Fruit fly (Drosophila melanogaster) whole organism, embryonic: ENCODE results near the gene Nup160.

Experiments
- Ada2b ChIP-seq: fragments of 200-800 bp; sonication (Bioruptor generic); IDR thresholded peaks from 2 replicates; pipeline ENCODE4 v1.3.6; 2022; ENCODE audit warnings: missing biosample characterization, missing genetic modification characterization
- CG10147 ChIP-seq: fragments of 200-800 bp; sonication (Bioruptor generic); optimal IDR thresholded peaks from 2 replicates; lab custom pipeline; 2019; ENCODE audit warnings: missing biosample characterization, mild to moderate bottlenecking, missing genetic modification characterization, moderate library complexity
- CG10209 ChIP-seq: fragments of 200-800 bp; sonication (Bioruptor generic); optimal IDR thresholded peaks from 3 replicates; lab custom pipeline; 2017; ENCODE audit warnings: missing biosample characterization, mild to moderate bottlenecking, missing genetic modification characterization, missing genetic modification reagents
- CG1024 ChIP-seq: fragments of 200-800 bp; sonication (Bioruptor generic); IDR thresholded peaks from 2 replicates; pipeline ENCODE4 v1.3.6; 2022; ENCODE audit warnings: missing biosample characterization, missing genetic modification characterization
- CG10543 ChIP-seq: fragments of 200-800 bp; sonication (Bioruptor generic); optimal IDR thresholded peaks from 3 replicates; lab custom pipeline; 2017; ENCODE audit warnings: missing biosample characterization, mild to moderate bottlenecking, missing genetic modification characterization, moderate library complexity
- CG10565 ChIP-seq: fragments of 200-800 bp; sonication (Bioruptor generic); optimal IDR thresholded peaks from 3 replicates; lab custom pipeline; 2016; ENCODE audit warnings: missing biosample characterization, mild to moderate bottlenecking, missing genetic modification characterization
- CG11398 ChIP-seq: fragments of 200-800 bp; sonication (Bioruptor generic); optimal IDR thresholded peaks from 2 replicates; lab custom pipeline; 2016; ENCODE audit warnings: missing biosample characterization, missing genetic modification characterization
- CG14860 ChIP-seq: fragments of 200-800 bp; sonication (Bioruptor generic); IDR thresholded peaks from 3 replicates; pipeline ENCODE4 v1.3.6; 2022; ENCODE audit warnings: missing biosample characterization, missing genetic modification characterization; ENCODE audit not compliant: partially characterized antibody
- CG1647 ChIP-seq: fragments of 200-800 bp; sonication (Bioruptor generic); optimal IDR thresholded peaks from 3 replicates; lab custom pipeline; 2016; ENCODE audit warnings: missing biosample characterization, missing genetic modification characterization
- CG17385 ChIP-seq: fragments of 200-800 bp; sonication (Bioruptor generic); optimal IDR thresholded peaks from 3 replicates; lab custom pipeline; 2018; ENCODE audit warnings: missing biosample characterization, mild to moderate bottlenecking, missing genetic modification characterization
- CG2116 ChIP-seq: fragments of 200-800 bp; sonication (Bioruptor generic); optimal IDR thresholded peaks from 3 replicates; lab custom pipeline; 2018; ENCODE audit warnings: missing biosample characterization, mild to moderate bottlenecking, missing genetic modification characterization
- CG34422 ChIP-seq: fragments of 200-800 bp; sonication (Bioruptor generic); IDR thresholded peaks from 3 replicates; pipeline ENCODE4 v1.3.6; 2022; ENCODE audit warnings: missing biosample characterization, missing genetic modification characterization
- CG7928 ChIP-seq: fragments of 200-800 bp; sonication (Bioruptor generic); optimal IDR thresholded peaks from 2 replicates; lab custom pipeline; 2017; ENCODE audit warnings: missing biosample characterization, mild to moderate bottlenecking, missing genetic modification characterization
- CG8290 ChIP-seq, 3 experiments: fragments of 200-800 bp; sonication (Bioruptor generic); optimal IDR thresholded peaks; 2 replicates each; lab custom pipeline; 2016 to 2019; ENCODE audit warnings: missing biosample characterization in 3 of 3, missing genetic modification characterization in 3 of 3, mild to moderate bottlenecking in 2 of 3, moderate library complexity in 1 of 3
- CG9876 ChIP-seq: fragments of 200-800 bp; sonication (Bioruptor generic); optimal IDR thresholded peaks from 2 replicates; lab custom pipeline; 2016; ENCODE audit warnings: missing biosample characterization, missing genetic modification characterization
- CG9932 ChIP-seq: fragments of 200-800 bp; sonication (Bioruptor generic); IDR thresholded peaks from 2 replicates; pipeline ENCODE4 v1.3.6; 2022; ENCODE audit warnings: missing biosample characterization, missing genetic modification characterization
- Dref ChIP-seq: fragments of 200-800 bp; sonication (Bioruptor generic); IDR thresholded peaks from 2 replicates; pipeline ENCODE4 v1.3.6; 2022; ENCODE audit warnings: missing biosample characterization, missing genetic modification characterization
- HLH4C ChIP-seq: fragments of 200-800 bp; sonication (Bioruptor generic); IDR thresholded peaks from 3 replicates; pipeline ENCODE4 v1.3.6; 2022; ENCODE audit warnings: missing biosample characterization, missing genetic modification characterization; ENCODE audit not compliant: partially characterized antibody
- Hr78 ChIP-seq, 2 experiments: fragments of 200-800 bp in 1 of 2; fragments of >200 bp in 1 of 2; sonication (Bioruptor generic) in 1 of 2; optimal IDR thresholded peaks; 2 replicates each; lab custom pipeline; 2017 to 2019; ENCODE audit warnings: missing biosample characterization in 2 of 2, missing genetic modification characterization in 2 of 2, mild to moderate bottlenecking in 1 of 2, moderate library complexity in 1 of 2
- Max ChIP-seq: fragments of 200-800 bp; sonication (Bioruptor generic); optimal IDR thresholded peaks from 2 replicates; lab custom pipeline; 2016; ENCODE audit warnings: missing biosample characterization, mild to moderate bottlenecking, missing genetic modification characterization
- Med ChIP-seq: fragments of 200-800 bp; sonication (Bioruptor generic); peaks from one replicate; lab custom pipeline; 2016; ENCODE audit warnings: missing biosample characterization, missing genetic modification characterization, mild to moderate bottlenecking, inconsistent platforms, moderate library complexity
- Opbp ChIP-seq: fragments of 200-800 bp; sonication (Bioruptor generic); IDR thresholded peaks from 3 replicates; pipeline ENCODE4 v1.3.6; 2022; ENCODE audit warnings: missing biosample characterization, missing genetic modification characterization; ENCODE audit not compliant: partially characterized antibody
- Six4 ChIP-seq: fragments of 200-800 bp; sonication (Bioruptor generic); optimal IDR thresholded peaks from 2 replicates; lab custom pipeline; 2016; ENCODE audit warnings: missing biosample characterization, missing genetic modification characterization
- amos ChIP-seq: fragments of 200-800 bp; sonication (Bioruptor generic); IDR thresholded peaks from 2 replicates; pipeline ENCODE4 v1.3.6; 2022; ENCODE audit warnings: missing biosample characterization, missing genetic modification characterization; ENCODE audit not compliant: partially characterized antibody
- ash1 ChIP-seq: fragments of 200-800 bp; sonication (Bioruptor generic); optimal IDR thresholded peaks from 2 replicates; lab custom pipeline; 2018; ENCODE audit warnings: missing biosample characterization, mild to moderate bottlenecking, missing genetic modification characterization
- cg ChIP-seq: fragments of 200-800 bp; sonication (Bioruptor generic); optimal IDR thresholded peaks from 3 replicates; lab custom pipeline; 2019; ENCODE audit warnings: missing biosample characterization, mild to moderate bottlenecking, missing genetic modification characterization, moderate library complexity
- crol ChIP-seq: fragments of 200-800 bp; sonication (Bioruptor generic); IDR thresholded peaks from 2 replicates; pipeline ENCODE4 v1.3.6; 2022; ENCODE audit warnings: missing biosample characterization, missing genetic modification characterization
- ewg ChIP-seq: fragments of 200-800 bp; sonication (Bioruptor generic); optimal IDR thresholded peaks from 3 replicates; lab custom pipeline; 2017; ENCODE audit warnings: mild to moderate bottlenecking, missing biosample characterization, missing genetic modification reagents, missing genetic modification characterization
- hb ChIP-seq: fragments of 200-800 bp; sonication (Bioruptor generic); IDR thresholded peaks from 3 replicates; pipeline ENCODE4 v1.3.6; 2022; ENCODE audit warnings: missing biosample characterization, missing genetic modification characterization; ENCODE audit not compliant: partially characterized antibody
- kah ChIP-seq: fragments of 200-800 bp; sonication (Bioruptor generic); optimal IDR thresholded peaks from 2 replicates; lab custom pipeline; 2018; ENCODE audit warnings: missing biosample characterization, mild to moderate bottlenecking, missing genetic modification characterization
- knrl ChIP-seq: fragments of 200-800 bp; sonication (Bioruptor generic); IDR thresholded peaks from 3 replicates; pipeline ENCODE4 v1.3.6; 2022; ENCODE audit warnings: missing biosample characterization, missing genetic modification characterization; ENCODE audit not compliant: partially characterized antibody
- nerfin-1 ChIP-seq: fragments of 200-800 bp; sonication (Bioruptor generic); optimal IDR thresholded peaks from 3 replicates; lab custom pipeline; 2019; ENCODE audit warnings: missing biosample characterization, mild to moderate bottlenecking, missing genetic modification characterization, moderate library complexity
- nerfin-2 ChIP-seq: fragments of 200-800 bp; sonication (Bioruptor generic); IDR thresholded peaks from 2 replicates; pipeline ENCODE4 v1.3.6; 2022; ENCODE audit warnings: missing biosample characterization, missing genetic modification characterization; ENCODE audit not compliant: partially characterized antibody
- nmo ChIP-seq: fragments of 200-800 bp; sonication (Bioruptor generic); optimal IDR thresholded peaks from 2 replicates; lab custom pipeline; 2018; ENCODE audit warnings: missing biosample characterization, mild to moderate bottlenecking, missing genetic modification characterization, moderate library complexity
- onecut ChIP-seq: fragments of 200-800 bp; sonication (Bioruptor generic); IDR thresholded peaks from 2 replicates; pipeline ENCODE4 v1.3.6; 2022; ENCODE audit warnings: missing biosample characterization, missing genetic modification characterization
- pzg ChIP-seq: fragments of 200-800 bp; sonication (Bioruptor generic); optimal IDR thresholded peaks from 3 replicates; lab custom pipeline; 2018; ENCODE audit warnings: missing biosample characterization, mild to moderate bottlenecking, missing genetic modification characterization, moderate library complexity
- ranshi ChIP-seq: fragments of 200-800 bp; sonication (Bioruptor generic); IDR thresholded peaks from 2 replicates; pipeline ENCODE4 v1.3.6; 2022; ENCODE audit warnings: missing biosample characterization, missing genetic modification characterization
- scrt ChIP-seq: fragments of 200-800 bp; sonication (Bioruptor generic); optimal IDR thresholded peaks from 2 replicates; lab custom pipeline; 2018; ENCODE audit warnings: missing biosample characterization, mild to moderate bottlenecking, missing genetic modification characterization, moderate library complexity
- seq ChIP-seq: fragments of 200-800 bp; sonication (Bioruptor generic); IDR thresholded peaks from 2 replicates; pipeline ENCODE4 v1.3.6; 2022; ENCODE audit warnings: missing biosample characterization, missing genetic modification characterization
- sr ChIP-seq: fragments of 200-800 bp; sonication (Bioruptor generic); IDR thresholded peaks from 3 replicates; pipeline ENCODE4 v1.3.6; 2022; ENCODE audit warnings: missing biosample characterization, missing genetic modification characterization
- vvl ChIP-seq: fragments of 200-800 bp; sonication (Bioruptor generic); IDR thresholded peaks from 2 replicates; pipeline ENCODE4 v1.3.6; 2022; ENCODE audit warnings: missing biosample characterization, missing genetic modification characterization
- z ChIP-seq: fragments of 200-800 bp; sonication (Bioruptor generic); IDR thresholded peaks from 3 replicates; pipeline ENCODE4 v1.3.6; 2022; ENCODE audit warnings: missing biosample characterization, missing genetic modification characterization

Nup160 gene

DNA sequence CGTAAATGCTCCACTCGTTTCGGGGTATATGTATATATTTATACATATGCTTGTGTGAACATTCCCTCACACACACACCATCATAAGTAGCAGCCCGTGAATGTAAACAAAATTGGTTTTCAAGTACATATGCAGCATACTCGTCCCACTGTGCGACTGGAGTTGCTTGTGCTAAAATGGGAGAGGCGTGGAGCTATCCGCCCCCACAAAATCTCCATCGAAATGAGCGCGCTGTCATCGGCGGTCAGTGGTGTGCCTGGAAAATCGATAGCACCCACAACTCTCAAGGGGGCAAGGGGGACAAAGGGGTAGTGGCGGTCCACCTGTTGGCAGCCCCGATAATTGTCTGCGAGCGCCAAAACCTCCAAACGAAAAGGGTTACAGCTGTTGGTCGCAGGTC, 44.4 kb downstream of the Nup160 start (continued):
- peak; percentile 28; the same call in 1 of the 2 replicates for TF ChIP-seq Dref
- peak; percentile 99 for TF ChIP-seq onecut (GFP tag; lab: Robert Waterston, UW)
- TF ChIP-seq crol (GFP tag; lab: Robert Waterston, UW): peak; percentile 82
- peak; percentile 20; the same call in 1 of the 3 replicates for TF ChIP-seq Opbp
- TF ChIP-seq HLH4C: peak; percentile 12; the same call in 1 of the 3 replicates
- TF ChIP-seq CG34422 (GFP tag; lab: Robert Waterston, UW): peak; percentile 39; the same call in 1 of the 3 replicates
- TF ChIP-seq nerfin-1 (tag; lab: Kevin White, UChicago): peak; percentile 96
- TF ChIP-seq CG10209 (GFP tag; lab: Kevin White, UChicago): no peak
- TF ChIP-seq Ada2b (GFP tag; lab: Robert Waterston, UW): no peak
- no peak for TF ChIP-seq CG17385 (GFP tag; lab: Kevin White, UChicago)
- TF ChIP-seq CG9932: peak; percentile 27; the same call in 1 of the 2 replicates
- TF ChIP-seq ewg: peak; percentile 22
- no peak for TF ChIP-seq CG2116 (GFP tag; lab: Kevin White, UChicago)
- TF ChIP-seq Hr78 (GFP tag; optimal IDR thresholded peaks at IDR 0.05; lab: Kevin White, UChicago): no peak
- no peak for TF ChIP-seq CG11398 (GFP tag; lab: Kevin White, UChicago)
- TF ChIP-seq CG1647: no peak
- peak; percentile 61; the same call in 2 of the 3 replicates for TF ChIP-seq sr (GFP tag; lab: Robert Waterston, UW)
- TF ChIP-seq Six4 (GFP tag; lab: Kevin White, UChicago): no peak
- peak; percentile 52 for TF ChIP-seq Med
- TF ChIP-seq vvl: 0 out of 2 replicates have a peak, but pooled peaks have one; percentile 7
- 0 out of 2 replicates have a peak, but pooled peaks have one; percentile 21 for TF ChIP-seq nerfin-2
- TF ChIP-seq CG7928 (GFP tag; lab: Kevin White, UChicago): no peak
- peak; percentile 69 for TF ChIP-seq cg (GFP tag; lab: Kevin White, UChicago)
- no peak for TF ChIP-seq pzg (GFP tag; lab: Kevin White, UChicago)
- 0 out of 3 replicates have a peak, but pooled peaks have one; percentile 31 for TF ChIP-seq knrl (GFP tag; lab: Robert Waterston, UW)
- no peak for TF ChIP-seq ranshi
- no peak for TF ChIP-seq hb (GFP tag; lab: Robert Waterston, UW)
- 0 out of 3 replicates have a peak, but pooled peaks have one; percentile 8 for TF ChIP-seq z (GFP tag; lab: Robert Waterston, UW)
- peak; percentile 32 for TF ChIP-seq CG10543
- TF ChIP-seq CG10565 (GFP tag; lab: Kevin White, UChicago): no peak
- peak; percentile 49 for TF ChIP-seq kah
- no peak for TF ChIP-seq CG9876
- TF ChIP-seq seq (GFP tag; lab: Robert Waterston, UW): peak; percentile 59; the same call in 1 of the 2 replicates
- TF ChIP-seq CG14860: 0 out of 3 replicates have a peak, but pooled peaks have one; percentile 41
- TF ChIP-seq ash1: no peak
- TF ChIP-seq CG10147 (GFP tag; lab: Kevin White, UChicago): no peak
- TF ChIP-seq CG1024 (GFP tag; lab: Robert Waterston, UW): no peak
- 0 out of 2 replicates have a peak, but pooled peaks have one; percentile 17 for TF ChIP-seq amos (GFP tag; lab: Robert Waterston, UW)
- no peak for TF ChIP-seq Max
- TF ChIP-seq nmo (GFP tag; lab: Kevin White, UChicago): peak; percentile 14
- peak; percentile 98 for TF ChIP-seq scrt (GFP tag; lab: Kevin White, UChicago)
- TF ChIP-seq CG8290 (GFP tag; optimal IDR thresholded peaks at IDR 0.05; lab: Kevin White, UChicago): no peak
- TF ChIP-seq CG8290 (tag; optimal IDR thresholded peaks at IDR 0.05; lab: Kevin White, UChicago): no peak
- TF ChIP-seq, all 482 proteins: peak for 36
